Worm (Caenorhabditis elegans): Measurements from ENCODE around the gene clec-125.

clec-125 gene

ce11 chrII:3515384-3516053 lies at the start of gene clec-125, which contains the start of gene Y49F6B.14:
TSS of gene clec-125 (plus strand) at chrII:3516003.
TSS of gene Y49F6B.14 (minus strand) at chrII:3515484.
- no peak for TF ChIP-seq F13C5.2 (tag; optimal IDR thresholded peaks at IDR 0.05)
- TF ChIP-seq tbx-11 (GFP tag; IDR thresholded peaks at IDR 0.05): no peak
- TF ChIP-seq flt-1 (GFP tag; IDR thresholded peaks at IDR 0.05): no peak
- TF ChIP-seq tbx-37 (GFP tag; conservative IDR thresholded peaks at IDR 0.05): no peak
- TF ChIP-seq ama-1 (optimal IDR thresholded peaks at IDR 0.05): no peak
- TF ChIP-seq sea-1 (GFP tag; conservative IDR thresholded peaks at IDR 0.05): no peak

- TF ChIP-seq sea-1 (GFP tag; conservative IDR thresholded peaks at IDR 0.05): no peak
- TF ChIP-seq scrt-1 (GFP tag; IDR thresholded peaks at IDR 0.05): no peak
- no peak for TF ChIP-seq F13C5.2 (tag; optimal IDR thresholded peaks at IDR 0.05)
- TF ChIP-seq aly-1 (tag; optimal IDR thresholded peaks at IDR 0.05): no peak
- TF ChIP-seq pes-1 (GFP tag; IDR thresholded peaks at IDR 0.05): no peak
- TF ChIP-seq ceh-36 (tag; optimal IDR thresholded peaks at IDR 0.05): no peak
- no peak for TF ChIP-seq tbx-37 (GFP tag; conservative IDR thresholded peaks at IDR 0.05)
- no peak for TF ChIP-seq B0310.2 (tag; optimal IDR thresholded peaks at IDR 0.05)
- TF ChIP-seq ama-1 (optimal IDR thresholded peaks at IDR 0.05): no peak
- no peak for TF ChIP-seq hmg-4 (GFP tag; optimal IDR thresholded peaks at IDR 0.05)
- TF ChIP-seq hmbx-1 (tag; optimal IDR thresholded peaks at IDR 0.05): no peak
- TF ChIP-seq ets-7 (tag; optimal IDR thresholded peaks at IDR 0.05): no peak
- no peak for TF ChIP-seq hnd-1 (tag; optimal IDR thresholded peaks at IDR 0.05)
- TF ChIP-seq ceh-13 (GFP tag; optimal IDR thresholded peaks at IDR 0.05): no peak
- no peak for TF ChIP-seq tra-4 (tag; optimal IDR thresholded peaks at IDR 0.05)
- TF ChIP-seq tbx-11 (GFP tag; IDR thresholded peaks at IDR 0.05): no peak
- no peak for TF ChIP-seq flt-1 (GFP tag; IDR thresholded peaks at IDR 0.05)
These were observed 45.3 kb upstream of the clec-125 start, which contains the start of gene Y49F6B.20 for ce11 chrII:3470549-3470948. TSS of gene Y49F6B.20 (minus strand) at chrII:3470649.

DNA sequence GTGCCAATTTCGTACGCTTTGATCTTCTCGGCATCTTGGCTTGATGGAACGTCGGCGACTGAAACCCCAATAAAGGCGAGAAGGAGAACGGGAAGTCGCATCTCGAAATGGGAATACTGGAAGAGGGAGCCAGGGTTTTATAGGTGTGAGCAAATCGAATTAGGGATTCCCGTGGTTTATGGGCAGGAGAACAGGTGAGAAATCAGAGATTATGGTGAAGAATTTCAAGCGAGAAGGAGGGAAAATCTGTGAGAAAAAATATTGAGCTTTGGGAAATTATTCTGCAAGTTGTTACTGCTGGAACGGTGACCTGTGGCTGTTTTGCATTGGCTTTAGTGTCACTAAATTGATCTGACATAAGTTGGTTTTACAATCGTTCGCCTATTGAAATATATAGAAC lies 44.2 kb upstream of the clec-125 start, which contains the start of gene Y49F6B.13:
TSS of gene Y49F6B.13 (minus strand) at position 101 of the 400 bp plus-strand sequence.
- TF ChIP-seq ets-7 (tag; optimal IDR thresholded peaks at IDR 0.05): no peak
- TF ChIP-seq F13C5.2 (tag; optimal IDR thresholded peaks at IDR 0.05): no peak
- no peak for TF ChIP-seq pes-1 (GFP tag; IDR thresholded peaks at IDR 0.05)
- no peak for TF ChIP-seq tra-4 (tag; optimal IDR thresholded peaks at IDR 0.05)
- no peak for TF ChIP-seq ceh-13 (GFP tag; optimal IDR thresholded peaks at IDR 0.05)
- no peak for TF ChIP-seq B0310.2 (tag; optimal IDR thresholded peaks at IDR 0.05)
- TF ChIP-seq ceh-36 (tag; optimal IDR thresholded peaks at IDR 0.05): no peak
- no peak for TF ChIP-seq hnd-1 (tag; optimal IDR thresholded peaks at IDR 0.05)

ce11 chrII:3472316-3472715 lies 43.5 kb upstream of the clec-125 start, which contains the start of gene Y49F6B.12:
TSS of gene Y49F6B.12 (minus strand) at chrII:3472416.
- no peak for TF ChIP-seq hmbx-1 (tag; optimal IDR thresholded peaks at IDR 0.05)
- TF ChIP-seq scrt-1 (GFP tag; IDR thresholded peaks at IDR 0.05): no peak
- TF ChIP-seq tbx-11 (GFP tag; IDR thresholded peaks at IDR 0.05): no peak

ce11 chrII:3472817-3473216 lies 43.0 kb upstream of the clec-125 start, which contains the start of gene Y49F6B.6:
TSS of gene Y49F6B.6 (plus strand) at chrII:3473117.
- TF ChIP-seq ceh-13 (GFP tag; optimal IDR thresholded peaks at IDR 0.05) (no peak), ceh-36 (tag; optimal IDR thresholded peaks at IDR 0.05) (no peak), aly-1 (tag; optimal IDR thresholded peaks at IDR 0.05) (no peak), hnd-1 (tag; optimal IDR thresholded peaks at IDR 0.05) (no peak), B0310.2 (tag; optimal IDR thresholded peaks at IDR 0.05) (no peak)

ce11 chrII:3473744-3474143 lies 42.1 kb upstream of the clec-125 start, which contains the start of gene sdz-32:
TSS of gene sdz-32 (plus strand) at chrII:3474044.
- TF ChIP-seq ama-1 (optimal IDR thresholded peaks at IDR 0.05) (no peak), scrt-1 (GFP tag; IDR thresholded peaks at IDR 0.05) (no peak), ceh-36 (tag; optimal IDR thresholded peaks at IDR 0.05) (no peak), hmbx-1 (tag; optimal IDR thresholded peaks at IDR 0.05) (no peak), tbx-11 (GFP tag; IDR thresholded peaks at IDR 0.05) (no peak), tbx-37 (GFP tag; conservative IDR thresholded peaks at IDR 0.05) (no peak), aly-1 (tag; optimal IDR thresholded peaks at IDR 0.05) (no peak), ets-7 (tag; optimal IDR thresholded peaks at IDR 0.05) (no peak), F13C5.2 (tag; optimal IDR thresholded peaks at IDR 0.05) (no peak), tra-4 (tag; optimal IDR thresholded peaks at IDR 0.05) (no peak), ceh-13 (GFP tag; optimal IDR thresholded peaks at IDR 0.05) (no peak)

ce11 chrII:3476536-3476935 lies 39.3 kb upstream of the clec-125 start:
- TF ChIP-seq ceh-36 (tag; optimal IDR thresholded peaks at IDR 0.05) (peak; percentile 71), ets-7 (tag; optimal IDR thresholded peaks at IDR 0.05) (no peak)

ce11 chrII:3477171-3477570 lies 38.6 kb upstream of the clec-125 start, which contains the start of gene fbxb-104:
TSS of gene fbxb-104 (minus strand) at chrII:3477271.
- no peak for TF ChIP-seq ama-1 (optimal IDR thresholded peaks at IDR 0.05)
- TF ChIP-seq tbx-37 (GFP tag; conservative IDR thresholded peaks at IDR 0.05): no peak
- no peak for TF ChIP-seq ceh-13 (GFP tag; optimal IDR thresholded peaks at IDR 0.05)
- no peak for TF ChIP-seq hmg-4 (GFP tag; optimal IDR thresholded peaks at IDR 0.05)
- TF ChIP-seq hnd-1 (tag; optimal IDR thresholded peaks at IDR 0.05): no peak
- TF ChIP-seq scrt-1 (GFP tag; IDR thresholded peaks at IDR 0.05): no peak
- no peak for TF ChIP-seq F13C5.2 (tag; optimal IDR thresholded peaks at IDR 0.05)
- TF ChIP-seq B0310.2 (tag; optimal IDR thresholded peaks at IDR 0.05): no peak
- no peak for TF ChIP-seq flt-1 (GFP tag; IDR thresholded peaks at IDR 0.05)
